Fruit fly (Drosophila melanogaster): Measurements from ENCODE around the gene CG43094.

dm6 chr3R:22726771-22727455 lies 43.9 kb downstream of the CG43094 start, which contains the start of gene CG45049:
- TF ChIP-seq psq (GFP tag; optimal IDR thresholded peaks at IDR 0.05): peak; percentile 61
- peak; percentile 49 for TF ChIP-seq sage (GFP tag; optimal IDR thresholded peaks at IDR 0.05)
- no peak for TF ChIP-seq pan (optimal IDR thresholded peaks at IDR 0.05)
- no peak for TF ChIP-seq OdsH (GFP tag; optimal IDR thresholded peaks at IDR 0.05)
- no peak for TF ChIP-seq fru (GFP tag; optimal IDR thresholded peaks at IDR 0.05)
- TF ChIP-seq rgr (GFP tag; optimal IDR thresholded peaks at IDR 0.05): no peak
- TF ChIP-seq Dfd (GFP tag; optimal IDR thresholded peaks at IDR 0.05): no peak
- TF ChIP-seq Sp1 (GFP tag; optimal IDR thresholded peaks at IDR 0.05): no peak
